Worm (Caenorhabditis elegans): ENCODE data around the gene fipr-18.

- TF ChIP-seq nhr-77 (tag; optimal IDR thresholded peaks at IDR 0.05) (no peak), skn-1 (tag; optimal IDR thresholded peaks at IDR 0.05) (no peak), zag-1 (tag; optimal IDR thresholded peaks at IDR 0.05) (no peak), unc-62 (GFP tag; optimal IDR thresholded peaks at IDR 0.05) (no peak), mdl-1 (tag; optimal IDR thresholded peaks at IDR 0.05) (no peak), lin-13 (GFP tag; optimal IDR thresholded peaks at IDR 0.05) (no peak), nhr-25 (tag; optimal IDR thresholded peaks at IDR 0.05) (no peak), nhr-21 (tag; optimal IDR thresholded peaks at IDR 0.05) (no peak), unc-39 (tag; optimal IDR thresholded peaks at IDR 0.05) (no peak), nhr-12 (tag; optimal IDR thresholded peaks at IDR 0.05) (no peak)
These were observed 4.4 kb downstream of the fipr-18 start, which contains the start of gene H14A12.3 for ce11 chrIII:7463438-7464008.

All from whole organism, L2 larva.